Worm (Caenorhabditis elegans) whole organism, L2 larva: ENCODE data around the gene sel-11.

Experiments used
- C34F6.9 ChIP-seq: fragments of 150-350 bp; optimal IDR thresholded peaks from 2 replicates; lab custom pipeline; 2014; ENCODE audit warnings: missing biosample characterization, missing genetic modification characterization
- F13H6.1 ChIP-seq: sonication (generic microtip); optimal IDR thresholded peaks from 2 replicates; lab custom pipeline; 2016; ENCODE audit warnings: missing genetic modification characterization, missing compliant biosample characterization
- Y55F3AM.14 ChIP-seq: fragments of 200-800 bp; sonication (Bioruptor generic); optimal IDR thresholded peaks from 2 replicates; lab custom pipeline; 2018; ENCODE audit warnings: mild to moderate bottlenecking, missing genetic modification characterization, missing compliant biosample characterization
- ZK546.5 ChIP-seq: sonication (generic microtip); optimal IDR thresholded peaks from 2 replicates; lab custom pipeline; 2017; ENCODE audit warnings: missing biosample characterization, missing genetic modification characterization
- alr-1 ChIP-seq: fragments of 150-350 bp; optimal IDR thresholded peaks from 2 replicates; lab custom pipeline; 2014; ENCODE audit warnings: missing biosample characterization, missing genetic modification characterization
- aly-2 ChIP-seq: fragments of 150-350 bp; optimal IDR thresholded peaks from 2 replicates; lab custom pipeline; 2014; ENCODE audit warnings: missing biosample characterization, missing genetic modification characterization
- ama-1 ChIP-seq: fragments of 150-350 bp; optimal IDR thresholded peaks from 2 replicates; lab custom pipeline; 2018; ENCODE audit warnings: inconsistent platforms
- blmp-1 ChIP-seq: sonication (generic microtip); optimal IDR thresholded peaks from 2 replicates; lab custom pipeline; 2017; ENCODE audit warnings: missing genetic modification characterization, mild to moderate bottlenecking, missing compliant biosample characterization, antibody characterized with exemption, moderate library complexity; ENCODE audit not compliant: insufficient read depth
- ceh-16 ChIP-seq: fragments of 150-350 bp; optimal IDR thresholded peaks from 2 replicates; lab custom pipeline; 2014; ENCODE audit warnings: missing biosample characterization, missing genetic modification characterization
- ceh-82 ChIP-seq: fragments of 150-350 bp; optimal IDR thresholded peaks from 2 replicates; lab custom pipeline; 2014; ENCODE audit warnings: missing biosample characterization, missing genetic modification characterization
- crh-2 ChIP-seq: sonication (generic microtip); optimal IDR thresholded peaks from 2 replicates; lab custom pipeline; 2017; ENCODE audit warnings: missing biosample characterization, missing genetic modification characterization
- dmd-4 ChIP-seq: sonication (generic microtip); optimal IDR thresholded peaks from 2 replicates; lab custom pipeline; 2017; ENCODE audit warnings: missing biosample characterization, missing genetic modification characterization
- egl-27 ChIP-seq: sonication (generic microtip); optimal IDR thresholded peaks from 3 replicates; lab custom pipeline; 2017; ENCODE audit warnings: missing biosample characterization, missing genetic modification reagents, missing genetic modification characterization
- elt-1 ChIP-seq: fragments of 150-350 bp; optimal IDR thresholded peaks from 2 replicates; lab custom pipeline; 2014; ENCODE audit warnings: missing biosample characterization, missing genetic modification characterization
- elt-3 ChIP-seq: sonication (generic microtip); optimal IDR thresholded peaks from 2 replicates; lab custom pipeline; 2017; ENCODE audit warnings: missing biosample characterization, missing genetic modification characterization
- fos-1 ChIP-seq: fragments of 150-350 bp; optimal IDR thresholded peaks from 2 replicates; lab custom pipeline; 2014; ENCODE audit warnings: missing biosample characterization, missing genetic modification characterization
- gmeb-1 ChIP-seq: fragments of 150-350 bp; optimal IDR thresholded peaks from 2 replicates; lab custom pipeline; 2014; ENCODE audit warnings: missing biosample characterization, missing genetic modification characterization
- lin-11 ChIP-seq: fragments of 150-350 bp; sonication (generic microtip); optimal IDR thresholded peaks from 2 replicates; lab custom pipeline; 2014; ENCODE audit warnings: missing biosample characterization, missing genetic modification characterization, inconsistent platforms, mixed read lengths
- lin-13 ChIP-seq: fragments of 150-350 bp; optimal IDR thresholded peaks from 2 replicates; lab custom pipeline; 2014; ENCODE audit warnings: missing biosample characterization, missing genetic modification reagents, missing genetic modification characterization
- lin-39 ChIP-seq: fragments of 150-350 bp; optimal IDR thresholded peaks from 2 replicates; lab custom pipeline; 2014; ENCODE audit warnings: missing biosample characterization, missing genetic modification reagents, missing genetic modification characterization
- lsy-2 ChIP-seq, 2 experiments: fragments of 150-350 bp in 1 of 2; sonication (generic microtip) in 1 of 2; optimal IDR thresholded peaks; 2 replicates each; lab custom pipeline; 2014 to 2017; ENCODE audit warnings: missing biosample characterization in 2 of 2, missing genetic modification characterization in 2 of 2
- mab-5 ChIP-seq: fragments of 150-350 bp; optimal IDR thresholded peaks from 2 replicates; lab custom pipeline; 2014; ENCODE audit warnings: missing biosample characterization, missing genetic modification characterization
- mdl-1 ChIP-seq, 2 experiments: fragments of 150-350 bp in 1 of 2; sonication (generic microtip) in 1 of 2; optimal IDR thresholded peaks; 2 replicates each; lab custom pipeline; 2017; ENCODE audit warnings: missing biosample characterization in 2 of 2, missing genetic modification characterization in 2 of 2
- nhr-10 ChIP-seq: sonication (generic microtip); optimal IDR thresholded peaks from 2 replicates; lab custom pipeline; 2017; ENCODE audit warnings: missing biosample characterization, missing genetic modification characterization
- nhr-11 ChIP-seq: fragments of 150-350 bp; optimal IDR thresholded peaks from 2 replicates; lab custom pipeline; 2014; ENCODE audit warnings: missing biosample characterization, missing genetic modification characterization
- nhr-12 ChIP-seq: fragments of 150-350 bp; optimal IDR thresholded peaks from 2 replicates; lab custom pipeline; 2014; ENCODE audit warnings: missing biosample characterization, missing genetic modification characterization
- nhr-129 ChIP-seq: fragments of 150-350 bp; optimal IDR thresholded peaks from 2 replicates; lab custom pipeline; 2014; ENCODE audit warnings: missing biosample characterization, missing genetic modification characterization
- nhr-21 ChIP-seq: fragments of 150-350 bp; optimal IDR thresholded peaks from 2 replicates; lab custom pipeline; 2014; ENCODE audit warnings: missing biosample characterization, missing genetic modification characterization
- nhr-25 ChIP-seq: fragments of 150-350 bp; sonication (generic microtip); optimal IDR thresholded peaks from 3 replicates; lab custom pipeline; 2014; ENCODE audit warnings: missing biosample characterization, missing genetic modification characterization
- nhr-6 ChIP-seq: fragments of 150-350 bp; optimal IDR thresholded peaks from 2 replicates; lab custom pipeline; 2014; ENCODE audit warnings: missing biosample characterization, missing genetic modification characterization
- nhr-77 ChIP-seq: fragments of 150-350 bp; optimal IDR thresholded peaks from 2 replicates; lab custom pipeline; 2014; ENCODE audit warnings: missing biosample characterization, missing genetic modification characterization
- peb-1 ChIP-seq: fragments of 150-350 bp; optimal IDR thresholded peaks from 2 replicates; lab custom pipeline; 2014; ENCODE audit warnings: missing biosample characterization, missing genetic modification characterization
- sem-4 ChIP-seq: fragments of 150-350 bp; optimal IDR thresholded peaks from 2 replicates; lab custom pipeline; 2014; ENCODE audit warnings: missing biosample characterization, missing genetic modification reagents, missing genetic modification characterization
- skn-1 ChIP-seq: sonication (generic microtip); optimal IDR thresholded peaks from 2 replicates; lab custom pipeline; 2017; ENCODE audit warnings: missing biosample characterization, missing genetic modification characterization
- sma-3 ChIP-seq: sonication (generic microtip); optimal IDR thresholded peaks from 2 replicates; lab custom pipeline; 2016; ENCODE audit warnings: missing genetic modification reagents, missing genetic modification characterization, missing compliant biosample characterization
- sma-9 ChIP-seq, 2 experiments: fragments of 150-350 bp in 1 of 2; sonication (generic microtip) in 1 of 2; optimal IDR thresholded peaks; 2 replicates each; lab custom pipeline; 2014 to 2016; ENCODE audit warnings: missing genetic modification characterization in 2 of 2, mild to moderate bottlenecking in 1 of 2, missing biosample characterization in 1 of 2, missing compliant biosample characterization in 1 of 2, missing genetic modification reagents in 1 of 2, moderate library complexity in 1 of 2
- snpc-4 ChIP-seq: fragments of 150-350 bp; optimal IDR thresholded peaks from 2 replicates; lab custom pipeline; 2014; ENCODE audit warnings: missing biosample characterization, missing genetic modification characterization
- unc-55 ChIP-seq: fragments of 150-350 bp; sonication (generic microtip); optimal IDR thresholded peaks from 3 replicates; lab custom pipeline; 2014; ENCODE audit warnings: missing biosample characterization, missing genetic modification reagents, missing genetic modification characterization
- unc-62 ChIP-seq: fragments of 150-350 bp; optimal IDR thresholded peaks from 2 replicates; lab custom pipeline; 2014; ENCODE audit warnings: missing biosample characterization, missing genetic modification reagents, missing genetic modification characterization
- zag-1 ChIP-seq: fragments of 150-350 bp; optimal IDR thresholded peaks from 2 replicates; lab custom pipeline; 2014; ENCODE audit warnings: missing biosample characterization, missing genetic modification characterization
- ztf-1 ChIP-seq: fragments of 200-800 bp; sonication (Bioruptor generic); conservative IDR thresholded peaks from 2 replicates; pipeline ENCODE4 v1.3.6; 2022; ENCODE audit warnings: missing genetic modification characterization, missing compliant biosample characterization
- ztf-11 ChIP-seq: sonication (generic microtip); optimal IDR thresholded peaks from 2 replicates; lab custom pipeline; 2017; ENCODE audit warnings: missing biosample characterization, missing genetic modification characterization
- ztf-4 ChIP-seq: fragments of 150-350 bp; optimal IDR thresholded peaks from 2 replicates; lab custom pipeline; 2014; ENCODE audit warnings: missing biosample characterization, missing genetic modification characterization

Gene sel-11

ce11 chrV:11782809-11783440, 15.8 kb downstream of the sel-11 start, which contains the start of gene F55A11.11:
TSS of gene F55A11.11 (plus strand) at chrV:11783149.
- TF ChIP-seq ceh-16 (tag; lab: Kevin White, UChicago) (peak; percentile 33), lin-11 (tag; lab: Kevin White, UChicago) (peak; percentile 88), ceh-82 (tag; lab: Kevin White, UChicago) (peak; percentile 2), blmp-1 (tag; lab: Kevin White, UChicago) (peak; percentile 67), ztf-1 (GFP tag; lab: Robert Waterston, UW) (no peak), lin-13 (GFP tag; lab: Kevin White, UChicago) (peak; percentile 45), F13H6.1 (peak; percentile 80), unc-62 (GFP tag; lab: Kevin White, UChicago) (no peak), lsy-2 (tag; optimal IDR thresholded peaks at IDR 0.05; lab: Kevin White, UChicago) (peak; percentile 69 to 72), ztf-4 (tag; lab: Kevin White, UChicago) (no peak), unc-55 (GFP tag; lab: Kevin White, UChicago) (no peak), nhr-129 (tag; lab: Kevin White, UChicago) (peak; percentile 94), sem-4 (tag; lab: Kevin White, UChicago) (peak; percentile 40), ZK546.5 (no peak), elt-1 (tag; lab: Kevin White, UChicago) (no peak), nhr-10 (tag; lab: Kevin White, UChicago) (no peak), nhr-12 (tag; lab: Kevin White, UChicago) (no peak), gmeb-1 (peak; percentile 74), aly-2 (tag; lab: Kevin White, UChicago) (no peak), fos-1 (tag; lab: Kevin White, UChicago) (peak; percentile 74), sma-3 (GFP tag; lab: Kevin White, UChicago) (peak; percentile 87), nhr-6 (tag; lab: Kevin White, UChicago) (no peak), elt-3 (tag; lab: Kevin White, UChicago) (no peak), sma-9 (GFP tag; optimal IDR thresholded peaks at IDR 0.05; lab: Kevin White, UChicago) (peak; percentile 90), sma-9 (tag; optimal IDR thresholded peaks at IDR 0.05; lab: Kevin White, UChicago) (no peak), crh-2 (tag; lab: Kevin White, UChicago) (peak; percentile 63), ztf-11 (tag; lab: Kevin White, UChicago) (no peak), mdl-1 (tag; optimal IDR thresholded peaks at IDR 0.05; lab: Kevin White, UChicago) (peak; percentile 3 to 12), skn-1 (no peak), nhr-21 (tag; lab: Kevin White, UChicago) (peak; percentile 48), lin-39 (no peak), nhr-25 (tag; lab: Kevin White, UChicago) (peak; percentile 48), ama-1 (lab: Kevin White, UChicago) (no peak), nhr-77 (tag; lab: Kevin White, UChicago) (no peak), C34F6.9 (tag; lab: Kevin White, UChicago) (peak; percentile 59), dmd-4 (no peak), mab-5 (tag; lab: Kevin White, UChicago) (no peak), Y55F3AM.14 (GFP tag; lab: Kevin White, UChicago) (peak; percentile 70), nhr-11 (no peak), snpc-4 (peak; percentile 16), egl-27 (tag; lab: Kevin White, UChicago) (peak; percentile 20), alr-1 (tag; lab: Kevin White, UChicago) (no peak)

DNA sequence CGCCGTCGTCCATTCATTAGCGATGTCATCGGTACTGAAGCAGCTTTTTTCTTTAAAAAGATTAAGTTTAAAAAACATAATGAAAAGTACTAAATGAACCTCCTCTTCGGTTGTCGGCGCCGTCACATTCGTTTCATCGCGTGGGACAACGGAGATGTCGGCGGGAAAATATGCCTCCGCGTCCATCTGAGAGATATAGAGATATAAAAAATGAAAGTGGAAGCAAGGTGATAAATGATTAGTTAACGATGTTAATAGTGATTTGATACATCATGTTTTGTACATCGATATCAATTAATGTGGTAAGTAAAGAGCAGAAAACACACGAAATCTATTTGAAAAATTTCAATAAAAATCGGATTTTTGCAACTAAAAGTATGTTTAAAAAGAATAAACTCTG, 20.1 kb downstream of the sel-11 start, which contains the start of gene F55A11.7:
TSS of gene F55A11.7 (minus strand) at position 186 of the 400 bp plus-strand sequence.
- TF ChIP-seq zag-1 (tag; lab: Kevin White, UChicago): no peak
- no peak for TF ChIP-seq nhr-25 (tag; lab: Kevin White, UChicago)
- no peak for TF ChIP-seq nhr-6 (tag; lab: Kevin White, UChicago)
- no peak for TF ChIP-seq elt-3 (tag; lab: Kevin White, UChicago)
- no peak for TF ChIP-seq fos-1 (tag; lab: Kevin White, UChicago)
- TF ChIP-seq peb-1 (tag; lab: Kevin White, UChicago): no peak
